Fruit fly (Drosophila melanogaster) whole organism, prepupa: ENCODE results near the gene CG1233.

Experiments used
- Blimp-1 ChIP-seq: fragments of 200-800 bp; sonication (Bioruptor generic); optimal IDR thresholded peaks from 3 replicates; lab custom pipeline; 2017; ENCODE audit warnings: missing biosample characterization, missing genetic modification characterization, mild to moderate bottlenecking, moderate library complexity, missing genetic modification reagents
- CG10631 ChIP-seq: fragments of 200-800 bp; sonication (Bioruptor generic); optimal IDR thresholded peaks from 2 replicates; lab custom pipeline; 2016; ENCODE audit warnings: missing biosample characterization, missing genetic modification characterization
- CG10669 ChIP-seq: fragments of 200-800 bp; sonication (Bioruptor generic); optimal IDR thresholded peaks from 3 replicates; lab custom pipeline; 2018; ENCODE audit warnings: missing biosample characterization, mild to moderate bottlenecking, missing genetic modification characterization, moderate library complexity
- CG11294 ChIP-seq: fragments of 200-800 bp; sonication (Bioruptor generic); IDR thresholded peaks from 2 replicates; pipeline ENCODE4 v1.3.6; 2022; ENCODE audit warnings: missing biosample characterization, missing genetic modification characterization
- CG15336 ChIP-seq: fragments of 200-800 bp; sonication (Bioruptor generic); IDR thresholded peaks from 2 replicates; pipeline ENCODE4 v1.3.6; 2022; ENCODE audit warnings: missing biosample characterization, missing genetic modification characterization
- CG16779 ChIP-seq: fragments of 200-800 bp; sonication (Bioruptor generic); optimal IDR thresholded peaks from 3 replicates; lab custom pipeline; 2017; ENCODE audit warnings: missing biosample characterization, mild to moderate bottlenecking, missing genetic modification characterization
- CG3032 ChIP-seq: fragments of 200-800 bp; optimal IDR thresholded peaks from 2 replicates; lab custom pipeline; 2019; ENCODE audit warnings: missing biosample characterization, mild to moderate bottlenecking, missing genetic modification characterization, moderate library complexity
- CG31627 ChIP-seq: fragments of 200-800 bp; sonication (Bioruptor generic); optimal IDR thresholded peaks from 3 replicates; lab custom pipeline; 2016; ENCODE audit warnings: missing biosample characterization, missing genetic modification characterization
- CG32006 ChIP-seq: fragments of 200-800 bp; sonication (Bioruptor generic); optimal IDR thresholded peaks from 3 replicates; lab custom pipeline; 2017; ENCODE audit warnings: missing biosample characterization, mild to moderate bottlenecking, missing genetic modification characterization
- CG34406 ChIP-seq: fragments of 200-800 bp; sonication (Bioruptor generic); optimal IDR thresholded peaks from 3 replicates; lab custom pipeline; 2016; ENCODE audit warnings: missing biosample characterization, missing genetic modification characterization
- CG6163 ChIP-seq: fragments of 200-800 bp; sonication (Bioruptor generic); IDR thresholded peaks from 3 replicates; pipeline ENCODE4 v1.3.6; 2022; ENCODE audit warnings: missing biosample characterization, missing genetic modification characterization
- CG6276 ChIP-seq: fragments of 200-800 bp; sonication (Bioruptor generic); optimal IDR thresholded peaks from 2 replicates; lab custom pipeline; 2017; ENCODE audit warnings: missing biosample characterization, mild to moderate bottlenecking, missing genetic modification characterization
- CG6792 ChIP-seq: fragments of 200-800 bp; sonication (Bioruptor generic); optimal IDR thresholded peaks from 3 replicates; lab custom pipeline; 2016; ENCODE audit warnings: missing biosample characterization, missing genetic modification characterization
- CG6808 ChIP-seq: fragments of 200-800 bp; sonication (Bioruptor generic); optimal IDR thresholded peaks from 3 replicates; lab custom pipeline; 2017; ENCODE audit warnings: missing biosample characterization, missing genetic modification characterization, mild to moderate bottlenecking, moderate library complexity, missing genetic modification reagents
- CG6854 ChIP-seq: fragments of 200-800 bp; sonication (Bioruptor generic); optimal IDR thresholded peaks from 2 replicates; lab custom pipeline; 2017; ENCODE audit warnings: missing biosample characterization, mild to moderate bottlenecking, missing genetic modification characterization
- CG7368 ChIP-seq: fragments of 200-800 bp; sonication (Bioruptor generic); optimal IDR thresholded peaks from 3 replicates; lab custom pipeline; 2016; ENCODE audit warnings: missing biosample characterization, missing genetic modification characterization
- CG8119 ChIP-seq: fragments of 200-800 bp; sonication (Bioruptor generic); IDR thresholded peaks from 3 replicates; pipeline ENCODE4 v1.3.6; 2022; ENCODE audit warnings: missing biosample characterization, missing genetic modification characterization
- CG8319 ChIP-seq: fragments of 200-800 bp; sonication (Bioruptor generic); optimal IDR thresholded peaks from 3 replicates; lab custom pipeline; 2016; ENCODE audit warnings: missing biosample characterization, missing genetic modification characterization
- CG8632 ChIP-seq: fragments of 200-800 bp; sonication (Bioruptor generic); optimal IDR thresholded peaks from 3 replicates; lab custom pipeline; 2016; ENCODE audit warnings: missing biosample characterization, missing genetic modification characterization
- CG9139 ChIP-seq: fragments of 200-800 bp; sonication (Bioruptor generic); optimal IDR thresholded peaks from 3 replicates; lab custom pipeline; 2017; ENCODE audit warnings: missing biosample characterization, mild to moderate bottlenecking, missing genetic modification characterization
- Eip75B ChIP-seq: fragments of 200-800 bp; sonication (Bioruptor generic); optimal IDR thresholded peaks from 3 replicates; lab custom pipeline; 2016; ENCODE audit warnings: missing biosample characterization, missing genetic modification characterization
- Ets21C ChIP-seq: fragments of 200-800 bp; sonication (Bioruptor generic); optimal IDR thresholded peaks from 3 replicates; lab custom pipeline; 2016; ENCODE audit warnings: missing biosample characterization, missing genetic modification characterization
- Ets96B ChIP-seq: fragments of 200-800 bp; optimal IDR thresholded peaks from 2 replicates; lab custom pipeline; 2019; ENCODE audit warnings: missing biosample characterization, mild to moderate bottlenecking, missing genetic modification characterization, moderate library complexity
- Gug ChIP-seq: fragments of 200-800 bp; sonication (Bioruptor generic); IDR thresholded peaks from 2 replicates; pipeline ENCODE4 v1.3.6; 2022; ENCODE audit warnings: missing biosample characterization, missing genetic modification characterization
- Hr38 ChIP-seq: sonication (Bioruptor generic); optimal IDR thresholded peaks from 2 replicates; lab custom pipeline; 2016; ENCODE audit warnings: missing biosample characterization, missing genetic modification characterization
- Hr39 ChIP-seq: fragments of 200-800 bp; sonication (Bioruptor generic); optimal IDR thresholded peaks from 2 replicates; lab custom pipeline; 2016; ENCODE audit warnings: missing biosample characterization, missing genetic modification characterization
- Met ChIP-seq: fragments of 200-800 bp; sonication (Bioruptor generic); optimal IDR thresholded peaks from 3 replicates; lab custom pipeline; 2016; ENCODE audit warnings: missing biosample characterization, missing genetic modification characterization
- OdsH ChIP-seq: fragments of 200-800 bp; sonication (Bioruptor generic); optimal IDR thresholded peaks from 3 replicates; lab custom pipeline; 2016; ENCODE audit warnings: missing biosample characterization, missing genetic modification characterization
- Smox ChIP-seq: fragments of 200-800 bp; sonication (Bioruptor generic); optimal IDR thresholded peaks from 3 replicates; lab custom pipeline; 2016; ENCODE audit warnings: missing biosample characterization, missing genetic modification characterization
- Sox102F ChIP-seq: fragments of 200-800 bp; sonication (Bioruptor generic); optimal IDR thresholded peaks from 2 replicates; lab custom pipeline; 2016; ENCODE audit warnings: missing biosample characterization, mild to moderate bottlenecking, missing genetic modification characterization
- Sox15 ChIP-seq: fragments of 200-800 bp; sonication (Bioruptor generic); optimal IDR thresholded peaks from 3 replicates; lab custom pipeline; 2016; ENCODE audit warnings: missing biosample characterization, missing genetic modification characterization
- achi ChIP-seq: fragments of 200-800 bp; sonication (Bioruptor generic); optimal IDR thresholded peaks from 3 replicates; lab custom pipeline; 2016; ENCODE audit warnings: missing biosample characterization, missing genetic modification characterization
- cyc ChIP-seq: fragments of 200-800 bp; sonication (Bioruptor generic); optimal IDR thresholded peaks from 3 replicates; lab custom pipeline; 2016; ENCODE audit warnings: missing biosample characterization, missing genetic modification characterization
- dac ChIP-seq: fragments of 200-800 bp; sonication (Bioruptor generic); optimal IDR thresholded peaks from 2 replicates; lab custom pipeline; 2017; ENCODE audit warnings: missing biosample characterization, mild to moderate bottlenecking, missing genetic modification characterization
- dsx ChIP-seq: fragments of 200-800 bp; optimal IDR thresholded peaks from 3 replicates; lab custom pipeline; 2019; ENCODE audit warnings: missing biosample characterization, mild to moderate bottlenecking, missing genetic modification characterization, moderate library complexity; ENCODE audit not compliant: poor library complexity, severe bottlenecking
- esn ChIP-seq: fragments of 200-800 bp; sonication (Bioruptor generic); optimal IDR thresholded peaks from 2 replicates; lab custom pipeline; 2016; ENCODE audit warnings: missing biosample characterization, mild to moderate bottlenecking, missing genetic modification characterization, moderate library complexity
- fd59A ChIP-seq: fragments of 200-800 bp; sonication (Bioruptor generic); optimal IDR thresholded peaks from 2 replicates; lab custom pipeline; 2017; ENCODE audit warnings: missing biosample characterization, mild to moderate bottlenecking, missing genetic modification characterization, missing genetic modification reagents
- fd85E ChIP-seq: fragments of 200-800 bp; sonication (Bioruptor generic); optimal IDR thresholded peaks from 3 replicates; lab custom pipeline; 2016; ENCODE audit warnings: missing biosample characterization, missing genetic modification characterization
- fkh ChIP-seq: fragments of 200-800 bp; sonication (Bioruptor generic); optimal IDR thresholded peaks from 3 replicates; lab custom pipeline; 2017; ENCODE audit warnings: missing biosample characterization, mild to moderate bottlenecking, missing genetic modification characterization, moderate library complexity
- lz ChIP-seq: fragments of 200-800 bp; sonication (Bioruptor generic); optimal IDR thresholded peaks from 3 replicates; lab custom pipeline; 2016; ENCODE audit warnings: missing biosample characterization, missing genetic modification characterization
- pdm3 ChIP-seq: fragments of 200-800 bp; sonication (Bioruptor generic); optimal IDR thresholded peaks from 3 replicates; lab custom pipeline; 2016; ENCODE audit warnings: missing biosample characterization, missing genetic modification characterization
- salr ChIP-seq, 2 experiments: fragments of 200-800 bp; sonication (Bioruptor generic); optimal IDR thresholded peaks; 3 replicates each; lab custom pipeline; 2016 to 2018; ENCODE audit warnings: missing biosample characterization in 2 of 2, missing genetic modification characterization in 2 of 2, mild to moderate bottlenecking in 1 of 2
- svp ChIP-seq: fragments of 200-800 bp; sonication (Bioruptor generic); peaks from one replicate; lab custom pipeline; 2016; ENCODE audit warnings: missing biosample characterization, missing genetic modification characterization

The CG1233 gene

DNA sequence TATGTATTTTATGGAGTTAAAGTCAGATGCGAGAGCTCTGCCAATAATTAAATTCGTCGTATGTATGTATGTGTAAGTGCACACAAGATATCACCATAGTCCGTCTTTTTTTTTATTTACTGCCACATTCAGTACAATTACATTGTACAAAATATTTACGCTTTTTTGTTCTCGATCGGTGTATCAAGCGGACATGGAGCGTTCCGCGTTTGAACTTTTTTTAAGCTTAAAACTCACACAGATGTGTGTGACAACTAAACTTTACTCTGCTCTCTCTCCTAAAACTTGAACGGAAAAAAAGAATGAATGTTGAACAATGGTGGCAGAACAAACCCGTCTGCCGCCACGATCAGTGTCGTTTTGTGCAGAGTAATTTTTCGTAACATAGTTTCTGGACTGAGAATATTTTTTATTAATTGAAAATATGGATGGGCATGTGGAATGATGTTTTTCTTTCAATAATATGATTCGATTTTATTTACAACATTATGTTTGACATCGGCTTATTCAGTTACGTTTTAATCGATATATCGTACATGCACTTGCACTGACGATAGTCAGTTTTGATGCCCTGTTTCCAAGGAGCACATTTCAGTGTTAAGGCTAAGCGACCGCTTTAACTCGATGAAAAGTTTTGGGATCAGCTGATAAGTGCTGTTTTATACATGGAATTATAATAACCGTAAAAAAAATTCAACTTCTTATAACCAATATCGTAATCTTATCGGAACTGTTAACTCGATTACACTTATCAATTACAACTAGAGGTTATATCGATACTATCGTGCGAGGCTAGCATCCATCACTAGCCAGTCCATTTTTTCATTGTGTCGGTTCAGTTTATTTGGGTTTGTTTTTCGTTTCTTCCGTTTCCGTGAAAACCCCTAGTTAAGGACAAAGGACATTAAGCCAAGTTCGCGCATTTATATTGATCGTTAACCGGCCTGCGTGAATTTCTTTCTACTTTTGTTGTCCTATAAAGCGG is 14.3 kb upstream of the CG1233 start, which contains the start of gene mth (continued):
- 0 out of 2 replicates have a peak, but pooled peaks have one; percentile 9 for TF ChIP-seq CG11294 (GFP tag; lab: Robert Waterston, UW)
- TF ChIP-seq CG6792 (GFP tag; lab: Kevin White, UChicago): no peak
- no peak for TF ChIP-seq Blimp-1 (GFP tag; lab: Kevin White, UChicago)
- peak; percentile 50 for TF ChIP-seq Ets21C (GFP tag; lab: Kevin White, UChicago)
- TF ChIP-seq Smox: no peak
- TF ChIP-seq CG3032 (tag; lab: Kevin White, UChicago): peak; percentile 61
- TF ChIP-seq CG7368 (GFP tag; lab: Kevin White, UChicago): peak; percentile 4
- TF ChIP-seq CG6808 (GFP tag; lab: Kevin White, UChicago): no peak
- peak; percentile 2 for TF ChIP-seq Sox102F (GFP tag; lab: Kevin White, UChicago)
- peak; percentile 60 for TF ChIP-seq CG6276 (GFP tag; lab: Kevin White, UChicago)
- TF ChIP-seq CG8632 (GFP tag; lab: Kevin White, UChicago): no peak
- TF ChIP-seq Sox15 (GFP tag; lab: Kevin White, UChicago): peak; percentile 6
- peak; percentile 69 for TF ChIP-seq lz (GFP tag; lab: Kevin White, UChicago)
- peak; percentile 55 for TF ChIP-seq CG6854 (GFP tag; lab: Kevin White, UChicago)
- TF ChIP-seq CG8119 (GFP tag; lab: Robert Waterston, UW): 0 out of 3 replicates have a peak, but pooled peaks have one; percentile 15
- TF ChIP-seq svp: peak; percentile 80
- peak; percentile 25 for TF ChIP-seq OdsH
- no peak for TF ChIP-seq CG8319 (GFP tag; lab: Kevin White, UChicago)
- peak; percentile 52 for TF ChIP-seq fd85E (GFP tag; lab: Kevin White, UChicago)
- peak; percentile 49 for TF ChIP-seq CG10631
- TF ChIP-seq CG10669 (GFP tag; lab: Kevin White, UChicago): no peak
- TF ChIP-seq Gug (GFP tag; lab: Robert Waterston, UW): no peak
- peak; percentile 13 for TF ChIP-seq Ets96B (tag; lab: Kevin White, UChicago)
- peak; percentile 62 for TF ChIP-seq esn
- peak; percentile 68 for TF ChIP-seq CG31627 (GFP tag; lab: Kevin White, UChicago)
- no peak for TF ChIP-seq fd59A (GFP tag; lab: Kevin White, UChicago)
- peak; percentile 70 for TF ChIP-seq dsx (GFP tag; lab: Kevin White, UChicago)
- peak; percentile 43 for TF ChIP-seq achi (GFP tag; lab: Kevin White, UChicago)

DNA sequence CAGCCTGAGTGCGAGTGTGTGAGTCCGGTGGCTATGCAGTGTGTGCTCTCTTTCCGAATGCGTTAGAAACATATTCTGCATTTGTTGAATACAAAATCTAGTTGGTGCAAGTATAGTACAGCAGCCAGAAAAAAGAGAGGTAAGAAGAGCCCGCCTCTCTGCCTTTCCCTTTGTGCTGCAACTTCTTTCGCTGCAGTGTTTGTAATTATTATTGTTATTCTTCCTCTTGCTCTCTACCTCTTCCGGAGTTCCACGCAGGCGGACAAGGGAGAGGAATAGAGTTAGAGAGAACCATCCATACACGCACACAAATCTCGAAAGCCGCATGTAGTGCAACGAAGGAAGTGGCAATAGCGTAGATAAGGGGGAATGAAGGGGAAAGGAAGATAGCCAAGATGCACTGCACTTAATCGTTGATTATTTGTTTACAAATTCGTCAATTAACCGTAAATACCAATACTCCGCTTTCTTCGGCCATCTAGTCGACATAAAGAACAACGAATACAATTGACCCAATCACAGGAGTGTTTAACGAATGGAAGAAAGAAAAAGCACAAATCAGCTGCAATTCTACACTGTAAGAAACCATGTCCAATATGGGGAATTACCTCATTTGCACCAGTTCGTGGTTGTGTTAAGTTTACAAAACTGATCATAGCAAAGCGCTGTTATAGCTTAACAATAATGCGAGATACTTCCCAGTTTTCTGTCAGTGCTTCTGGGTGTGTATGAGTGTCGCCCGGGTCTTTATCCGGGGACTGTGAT is 13.4 kb upstream of the CG1233 start:
- peak; percentile 66 for TF ChIP-seq CG8632 (GFP tag; lab: Kevin White, UChicago)
- TF ChIP-seq salr (GFP tag; optimal IDR thresholded peaks at IDR 0.05; lab: Kevin White, UChicago): peak; percentile 82 to 91
- TF ChIP-seq CG32006 (GFP tag; lab: Kevin White, UChicago): peak; percentile 95
- TF ChIP-seq CG9139 (GFP tag; lab: Kevin White, UChicago): peak; percentile 52
- TF ChIP-seq Smox: peak; percentile 85
- no peak for TF ChIP-seq CG6854 (GFP tag; lab: Kevin White, UChicago)
- peak; percentile 82 for TF ChIP-seq Sox102F (GFP tag; lab: Kevin White, UChicago)
- peak; percentile 89 for TF ChIP-seq dac (GFP tag; lab: Kevin White, UChicago)
- TF ChIP-seq Hr39 (GFP tag; lab: Kevin White, UChicago): peak; percentile 84
- peak; percentile 91 for TF ChIP-seq pdm3
- TF ChIP-seq CG6163: peak; percentile 94
- TF ChIP-seq fkh (GFP tag; lab: Kevin White, UChicago): no peak
- peak; percentile 81 for TF ChIP-seq CG16779 (tag; lab: Kevin White, UChicago)
- TF ChIP-seq cyc (GFP tag; lab: Kevin White, UChicago): peak; percentile 89
- TF ChIP-seq Ets96B (tag; lab: Kevin White, UChicago): peak; percentile 81
- peak; percentile 91 for TF ChIP-seq CG15336 (GFP tag; lab: Robert Waterston, UW)
- peak; percentile 79 for TF ChIP-seq CG11294 (GFP tag; lab: Robert Waterston, UW)
- peak; percentile 88 for TF ChIP-seq Eip75B
- TF ChIP-seq dsx (GFP tag; lab: Kevin White, UChicago): peak; percentile 78
- TF ChIP-seq fd59A (GFP tag; lab: Kevin White, UChicago): peak; percentile 75
- no peak for TF ChIP-seq fd85E (GFP tag; lab: Kevin White, UChicago)
- peak; percentile 82 for TF ChIP-seq CG8319 (GFP tag; lab: Kevin White, UChicago)
- peak; percentile 87 for TF ChIP-seq achi (GFP tag; lab: Kevin White, UChicago)
- TF ChIP-seq CG10669 (GFP tag; lab: Kevin White, UChicago): peak; percentile 85
- peak; percentile 77 for TF ChIP-seq CG34406
- peak; percentile 74 for TF ChIP-seq Hr38 (GFP tag; lab: Kevin White, UChicago)
- peak; percentile 83 for TF ChIP-seq Met
- TF ChIP-seq Gug (GFP tag; lab: Robert Waterston, UW): peak; percentile 35; the same call in 1 of the 2 replicates
- peak; percentile 91 for TF ChIP-seq CG7368 (GFP tag; lab: Kevin White, UChicago)
- TF ChIP-seq CG6792 (GFP tag; lab: Kevin White, UChicago): peak; percentile 86
